Fruit fly (Drosophila melanogaster) whole organism, prepupa: ENCODE results near the gene CG4218.

Experiments
- CG10631 ChIP-seq: fragments of 200-800 bp; sonication (Bioruptor generic); optimal IDR thresholded peaks from 2 replicates; lab custom pipeline; 2016; ENCODE audit warnings: missing biosample characterization, missing genetic modification characterization
- CG11762 ChIP-seq: fragments of 200-800 bp; sonication (Bioruptor generic); optimal IDR thresholded peaks from 3 replicates; lab custom pipeline; 2016; ENCODE audit warnings: missing biosample characterization, missing genetic modification characterization; ENCODE audit not compliant: insufficient read depth
- CG11902 ChIP-seq: fragments of 200-800 bp; sonication (Bioruptor generic); optimal IDR thresholded peaks from 3 replicates; lab custom pipeline; 2016; ENCODE audit warnings: missing biosample characterization, missing genetic modification characterization
- CG15336 ChIP-seq: fragments of 200-800 bp; sonication (Bioruptor generic); IDR thresholded peaks from 2 replicates; pipeline ENCODE4 v1.3.6; 2022; ENCODE audit warnings: missing biosample characterization, missing genetic modification characterization
- CG3032 ChIP-seq: fragments of 200-800 bp; optimal IDR thresholded peaks from 2 replicates; lab custom pipeline; 2019; ENCODE audit warnings: missing biosample characterization, mild to moderate bottlenecking, missing genetic modification characterization, moderate library complexity
- CG31627 ChIP-seq: fragments of 200-800 bp; sonication (Bioruptor generic); optimal IDR thresholded peaks from 3 replicates; lab custom pipeline; 2016; ENCODE audit warnings: missing biosample characterization, missing genetic modification characterization
- CG32006 ChIP-seq: fragments of 200-800 bp; sonication (Bioruptor generic); optimal IDR thresholded peaks from 3 replicates; lab custom pipeline; 2017; ENCODE audit warnings: missing biosample characterization, mild to moderate bottlenecking, missing genetic modification characterization
- CG3919 ChIP-seq: fragments of 200-800 bp; sonication (Bioruptor generic); optimal IDR thresholded peaks from 3 replicates; lab custom pipeline; 2016; ENCODE audit warnings: missing biosample characterization, missing genetic modification characterization
- CG6163 ChIP-seq: fragments of 200-800 bp; sonication (Bioruptor generic); IDR thresholded peaks from 3 replicates; pipeline ENCODE4 v1.3.6; 2022; ENCODE audit warnings: missing biosample characterization, missing genetic modification characterization
- CG6792 ChIP-seq: fragments of 200-800 bp; sonication (Bioruptor generic); optimal IDR thresholded peaks from 3 replicates; lab custom pipeline; 2016; ENCODE audit warnings: missing biosample characterization, missing genetic modification characterization
- CG6808 ChIP-seq: fragments of 200-800 bp; sonication (Bioruptor generic); optimal IDR thresholded peaks from 3 replicates; lab custom pipeline; 2017; ENCODE audit warnings: missing biosample characterization, missing genetic modification characterization, mild to moderate bottlenecking, moderate library complexity, missing genetic modification reagents
- CG6854 ChIP-seq: fragments of 200-800 bp; sonication (Bioruptor generic); optimal IDR thresholded peaks from 2 replicates; lab custom pipeline; 2017; ENCODE audit warnings: missing biosample characterization, mild to moderate bottlenecking, missing genetic modification characterization
- CG7368 ChIP-seq: fragments of 200-800 bp; sonication (Bioruptor generic); optimal IDR thresholded peaks from 3 replicates; lab custom pipeline; 2016; ENCODE audit warnings: missing biosample characterization, missing genetic modification characterization
- CG8119 ChIP-seq: fragments of 200-800 bp; sonication (Bioruptor generic); IDR thresholded peaks from 3 replicates; pipeline ENCODE4 v1.3.6; 2022; ENCODE audit warnings: missing biosample characterization, missing genetic modification characterization
- CG8319 ChIP-seq: fragments of 200-800 bp; sonication (Bioruptor generic); optimal IDR thresholded peaks from 3 replicates; lab custom pipeline; 2016; ENCODE audit warnings: missing biosample characterization, missing genetic modification characterization
- CG9139 ChIP-seq: fragments of 200-800 bp; sonication (Bioruptor generic); optimal IDR thresholded peaks from 3 replicates; lab custom pipeline; 2017; ENCODE audit warnings: missing biosample characterization, mild to moderate bottlenecking, missing genetic modification characterization
- Eip75B ChIP-seq: fragments of 200-800 bp; sonication (Bioruptor generic); optimal IDR thresholded peaks from 3 replicates; lab custom pipeline; 2016; ENCODE audit warnings: missing biosample characterization, missing genetic modification characterization
- Eip93F ChIP-seq: fragments of 200-800 bp; sonication (Bioruptor generic); optimal IDR thresholded peaks from 2 replicates; lab custom pipeline; 2016; ENCODE audit warnings: missing biosample characterization, mild to moderate bottlenecking, missing genetic modification characterization
- Ets21C ChIP-seq: fragments of 200-800 bp; sonication (Bioruptor generic); optimal IDR thresholded peaks from 3 replicates; lab custom pipeline; 2016; ENCODE audit warnings: missing biosample characterization, missing genetic modification characterization
- Ets96B ChIP-seq: fragments of 200-800 bp; optimal IDR thresholded peaks from 2 replicates; lab custom pipeline; 2019; ENCODE audit warnings: missing biosample characterization, mild to moderate bottlenecking, missing genetic modification characterization, moderate library complexity
- Gug ChIP-seq: fragments of 200-800 bp; sonication (Bioruptor generic); IDR thresholded peaks from 2 replicates; pipeline ENCODE4 v1.3.6; 2022; ENCODE audit warnings: missing biosample characterization, missing genetic modification characterization
- Hr39 ChIP-seq: fragments of 200-800 bp; sonication (Bioruptor generic); optimal IDR thresholded peaks from 2 replicates; lab custom pipeline; 2016; ENCODE audit warnings: missing biosample characterization, missing genetic modification characterization
- Lpt ChIP-seq: fragments of 200-800 bp; sonication (Bioruptor generic); optimal IDR thresholded peaks from 3 replicates; lab custom pipeline; 2016; ENCODE audit warnings: missing biosample characterization, missing genetic modification characterization
- Met ChIP-seq: fragments of 200-800 bp; sonication (Bioruptor generic); optimal IDR thresholded peaks from 3 replicates; lab custom pipeline; 2016; ENCODE audit warnings: missing biosample characterization, missing genetic modification characterization
- OdsH ChIP-seq: fragments of 200-800 bp; sonication (Bioruptor generic); optimal IDR thresholded peaks from 3 replicates; lab custom pipeline; 2016; ENCODE audit warnings: missing biosample characterization, missing genetic modification characterization
- Smox ChIP-seq: fragments of 200-800 bp; sonication (Bioruptor generic); optimal IDR thresholded peaks from 3 replicates; lab custom pipeline; 2016; ENCODE audit warnings: missing biosample characterization, missing genetic modification characterization
- Sox14 ChIP-seq: fragments of 200-800 bp; sonication (Bioruptor generic); optimal IDR thresholded peaks from 3 replicates; lab custom pipeline; 2016; ENCODE audit warnings: missing biosample characterization, missing genetic modification characterization
- Sox15 ChIP-seq: fragments of 200-800 bp; sonication (Bioruptor generic); optimal IDR thresholded peaks from 3 replicates; lab custom pipeline; 2016; ENCODE audit warnings: missing biosample characterization, missing genetic modification characterization
- acj6 ChIP-seq: fragments of 200-800 bp; sonication (Bioruptor generic); optimal IDR thresholded peaks from 3 replicates; lab custom pipeline; 2016; ENCODE audit warnings: missing biosample characterization, missing genetic modification characterization
- cyc ChIP-seq: fragments of 200-800 bp; sonication (Bioruptor generic); optimal IDR thresholded peaks from 3 replicates; lab custom pipeline; 2016; ENCODE audit warnings: missing biosample characterization, missing genetic modification characterization
- eg ChIP-seq: fragments of 200-800 bp; sonication (Bioruptor generic); IDR thresholded peaks from 3 replicates; pipeline ENCODE4 v1.3.6; 2022; ENCODE audit warnings: missing biosample characterization, missing genetic modification characterization
- esn ChIP-seq: fragments of 200-800 bp; sonication (Bioruptor generic); optimal IDR thresholded peaks from 2 replicates; lab custom pipeline; 2016; ENCODE audit warnings: missing biosample characterization, mild to moderate bottlenecking, missing genetic modification characterization, moderate library complexity
- fd59A ChIP-seq: fragments of 200-800 bp; sonication (Bioruptor generic); optimal IDR thresholded peaks from 2 replicates; lab custom pipeline; 2017; ENCODE audit warnings: missing biosample characterization, mild to moderate bottlenecking, missing genetic modification characterization, missing genetic modification reagents
- fd85E ChIP-seq: fragments of 200-800 bp; sonication (Bioruptor generic); optimal IDR thresholded peaks from 3 replicates; lab custom pipeline; 2016; ENCODE audit warnings: missing biosample characterization, missing genetic modification characterization
- fkh ChIP-seq: fragments of 200-800 bp; sonication (Bioruptor generic); optimal IDR thresholded peaks from 3 replicates; lab custom pipeline; 2017; ENCODE audit warnings: missing biosample characterization, mild to moderate bottlenecking, missing genetic modification characterization, moderate library complexity
- net ChIP-seq: fragments of 200-800 bp; sonication (Bioruptor generic); optimal IDR thresholded peaks from 3 replicates; lab custom pipeline; 2016; ENCODE audit warnings: missing biosample characterization, missing genetic modification characterization
- ss ChIP-seq, 2 experiments: fragments of 200-800 bp; sonication (Bioruptor generic); optimal IDR thresholded peaks; 2 replicates in 1 of 2; 3 replicates in 1 of 2; lab custom pipeline; 2017 to 2018; ENCODE audit warnings: mild to moderate bottlenecking in 2 of 2, missing biosample characterization in 2 of 2, missing genetic modification characterization in 2 of 2, moderate library complexity in 1 of 2
- svp ChIP-seq: fragments of 200-800 bp; sonication (Bioruptor generic); peaks from one replicate; lab custom pipeline; 2016; ENCODE audit warnings: missing biosample characterization, missing genetic modification characterization
- topi ChIP-seq: fragments of 200-800 bp; sonication (Bioruptor generic); optimal IDR thresholded peaks from 3 replicates; lab custom pipeline; 2016; ENCODE audit warnings: missing biosample characterization, missing genetic modification characterization
- vri ChIP-seq: fragments of 200-800 bp; sonication (Bioruptor generic); optimal IDR thresholded peaks from 3 replicates; lab custom pipeline; 2016; ENCODE audit warnings: missing biosample characterization, mild to moderate bottlenecking, missing genetic modification characterization

The CG4218 gene

DNA sequence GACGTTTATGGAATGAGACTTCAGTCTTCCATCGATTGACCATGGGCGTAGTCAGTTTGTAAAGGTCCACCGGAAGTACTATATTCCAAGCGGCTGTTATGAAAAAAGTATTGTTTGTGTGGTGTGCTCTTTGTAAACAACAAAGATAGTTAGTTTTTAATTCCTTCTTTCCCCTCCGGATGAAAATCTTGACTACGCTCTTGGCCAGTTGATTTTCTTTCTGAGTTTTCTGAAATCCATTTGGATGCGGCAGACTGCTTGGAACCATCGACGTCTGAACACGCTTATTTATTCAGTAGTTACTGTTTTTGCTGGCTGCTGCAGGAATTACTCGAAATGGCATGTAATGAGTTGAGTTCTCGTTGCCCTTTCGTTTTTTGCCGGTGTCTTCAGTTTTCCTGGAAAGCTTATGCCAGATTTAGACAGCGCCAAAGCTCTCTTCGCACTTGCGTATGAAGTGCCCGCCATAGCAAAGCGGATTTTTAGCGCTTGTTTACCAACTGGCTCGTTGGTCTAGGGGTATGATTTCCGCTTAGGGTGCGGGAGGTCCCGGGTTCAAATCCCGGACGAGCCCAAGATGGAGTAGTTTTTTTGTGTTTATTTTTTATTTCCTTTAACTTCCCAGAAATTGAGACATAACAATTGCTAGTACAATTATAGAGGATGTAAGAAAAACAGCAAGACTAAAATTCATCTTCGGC, 49.6 kb upstream of the CG4218 start (continued):
- TF ChIP-seq ss (GFP tag; optimal IDR thresholded peaks at IDR 0.05; lab: Kevin White, UChicago): peak; percentile 50 to 66
- TF ChIP-seq CG15336 (GFP tag; lab: Robert Waterston, UW): peak; percentile 15; the same call in 1 of the 2 replicates
- TF ChIP-seq esn: peak; percentile 63
- TF ChIP-seq Sox14 (GFP tag; lab: Kevin White, UChicago): peak; percentile 59
- peak; percentile 46 for TF ChIP-seq fd59A (GFP tag; lab: Kevin White, UChicago)
- peak; percentile 72 for TF ChIP-seq cyc (GFP tag; lab: Kevin White, UChicago)
- TF ChIP-seq Sox15 (GFP tag; lab: Kevin White, UChicago): peak; percentile 35
- TF ChIP-seq CG6808 (GFP tag; lab: Kevin White, UChicago): peak; percentile 68
- TF ChIP-seq CG6792 (GFP tag; lab: Kevin White, UChicago): peak; percentile 69
- TF ChIP-seq CG3032 (tag; lab: Kevin White, UChicago): peak; percentile 69
- TF ChIP-seq Eip93F: no peak
- TF ChIP-seq CG32006 (GFP tag; lab: Kevin White, UChicago): peak; percentile 58

DNA sequence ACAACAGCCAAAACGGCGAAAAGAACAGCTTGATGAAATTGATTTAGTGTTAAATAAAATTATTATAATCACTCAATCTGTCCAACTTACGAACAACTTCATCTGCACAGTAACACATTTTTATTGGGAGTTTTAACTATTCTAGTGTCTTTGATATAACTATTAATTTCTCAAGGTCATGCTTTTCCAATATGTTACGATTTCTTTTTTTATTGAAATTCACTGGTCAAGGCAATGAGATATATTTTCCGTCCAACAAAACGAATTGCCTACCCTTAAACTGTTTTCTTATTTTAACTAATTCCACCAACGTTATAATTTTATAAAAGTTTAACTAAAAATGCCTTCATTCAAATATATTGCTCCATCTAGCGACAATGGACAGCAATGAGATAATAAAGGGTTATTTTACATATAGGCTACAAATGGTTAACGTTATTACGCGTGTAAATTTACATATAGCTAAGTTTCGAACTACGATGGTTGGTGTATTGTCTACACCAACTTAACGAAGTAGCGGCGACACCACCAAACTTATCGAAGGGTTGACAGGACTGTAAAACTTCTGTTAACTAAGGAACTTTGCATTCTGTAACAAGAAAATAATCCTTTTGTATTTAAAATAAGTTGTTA, 39.8 kb upstream of the CG4218 start:
- TF ChIP-seq Eip93F: no peak
- TF ChIP-seq fkh: no peak
- TF ChIP-seq CG8319 (GFP tag; lab: Kevin White, UChicago): no peak
- TF ChIP-seq CG6808 (GFP tag; lab: Kevin White, UChicago): no peak
- TF ChIP-seq topi (GFP tag; lab: Kevin White, UChicago): no peak
- no peak for TF ChIP-seq OdsH (GFP tag; lab: Kevin White, UChicago)
- peak; percentile 46 for TF ChIP-seq svp (GFP tag; lab: Kevin White, UChicago)
- TF ChIP-seq Gug (GFP tag; lab: Robert Waterston, UW): no peak
- TF ChIP-seq Ets96B (tag; lab: Kevin White, UChicago): no peak
- no peak for TF ChIP-seq CG6163
- TF ChIP-seq vri (GFP tag; lab: Kevin White, UChicago): no peak
- no peak for TF ChIP-seq CG3032 (tag; lab: Kevin White, UChicago)
- peak; percentile 14 for TF ChIP-seq esn
- TF ChIP-seq Smox: no peak
- TF ChIP-seq CG3919: no peak
- TF ChIP-seq Hr39 (GFP tag; lab: Kevin White, UChicago): peak; percentile 40
- no peak for TF ChIP-seq Eip75B
- TF ChIP-seq, all 60 proteins: peak for 3

DNA sequence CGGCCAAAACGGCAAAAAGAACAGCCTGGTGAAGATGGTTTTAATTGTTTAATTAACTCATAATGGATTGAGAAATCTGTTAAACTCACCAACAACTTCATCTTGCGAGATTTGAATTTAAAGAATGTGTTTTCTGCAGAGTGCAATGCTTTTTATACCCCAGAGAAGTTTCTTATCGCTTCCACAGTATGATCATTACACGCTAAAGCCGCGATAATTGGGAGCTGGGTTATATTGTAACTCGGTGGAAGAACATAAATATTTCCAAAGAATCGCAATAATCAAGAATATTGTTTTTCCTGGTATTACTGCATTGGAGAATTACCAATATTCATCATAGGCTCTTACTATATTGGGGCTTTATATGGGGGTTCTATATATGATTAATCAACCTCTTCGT, 39.2 kb upstream of the CG4218 start, which contains the start of gene CG42680:
Gene CG42680 (minus strand): TSS at position 101 of the 400 bp plus-strand sequence.
- TF ChIP-seq net: no peak

DNA sequence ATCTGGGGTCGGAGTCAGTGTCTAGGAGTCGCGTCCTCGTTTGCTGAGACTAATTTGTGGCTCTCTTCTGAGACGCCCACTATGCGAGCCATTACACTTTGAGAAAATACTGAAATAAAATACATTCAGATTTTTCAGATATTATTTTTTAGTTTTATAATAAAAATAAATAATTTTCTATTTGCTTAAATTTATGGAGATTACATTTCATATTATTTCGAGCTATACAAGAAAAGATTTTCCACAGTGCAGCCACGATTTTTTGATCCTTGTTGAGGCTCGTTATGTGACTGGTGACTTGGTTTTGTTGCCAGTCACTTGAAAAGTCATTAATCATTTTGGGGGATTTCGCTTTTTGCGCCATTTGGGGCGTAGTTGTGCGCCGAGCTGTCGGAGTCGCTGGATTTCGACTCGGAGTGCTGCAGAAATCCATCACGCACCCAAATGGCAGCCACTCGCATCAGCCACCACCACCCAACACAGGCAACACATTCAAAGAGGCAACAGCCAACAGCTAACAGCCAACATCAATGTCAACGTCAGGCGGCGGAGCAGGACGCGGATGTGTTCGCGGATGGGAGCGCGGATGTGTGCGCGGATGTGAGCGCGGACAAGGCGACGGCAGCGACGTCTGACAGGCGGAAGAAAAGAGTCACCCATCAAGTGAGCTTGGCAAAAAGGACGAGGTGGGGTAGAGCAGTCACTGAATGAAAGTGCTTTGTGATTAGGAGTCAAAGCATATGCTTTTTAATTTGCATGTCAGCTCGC, 38.0 kb upstream of the CG4218 start:
- peak; percentile 53 for TF ChIP-seq CG10631 (GFP tag; lab: Kevin White, UChicago)
- TF ChIP-seq CG7368 (GFP tag; lab: Kevin White, UChicago): no peak
- TF ChIP-seq CG31627 (GFP tag; lab: Kevin White, UChicago): no peak
- TF ChIP-seq OdsH (GFP tag; lab: Kevin White, UChicago): peak; percentile 37
- no peak for TF ChIP-seq CG9139 (GFP tag; lab: Kevin White, UChicago)
- TF ChIP-seq Lpt (GFP tag; lab: Kevin White, UChicago): no peak
- peak; percentile 22 for TF ChIP-seq CG3919
- TF ChIP-seq CG11902 (GFP tag; lab: Kevin White, UChicago): no peak
- peak; percentile 0 for TF ChIP-seq Smox
- TF ChIP-seq eg: 0 out of 3 replicates have a peak, but pooled peaks have one; percentile 14
- no peak for TF ChIP-seq Eip93F
- no peak for TF ChIP-seq esn
- peak; percentile 48 for TF ChIP-seq CG32006 (GFP tag; lab: Kevin White, UChicago)
- TF ChIP-seq CG6163: no peak
- no peak for TF ChIP-seq Sox15 (GFP tag; lab: Kevin White, UChicago)
- TF ChIP-seq Met (GFP tag; lab: Kevin White, UChicago): no peak
- TF ChIP-seq CG11762 (GFP tag; lab: Kevin White, UChicago): no peak
- peak; percentile 13 to 43 for TF ChIP-seq ss (GFP tag; optimal IDR thresholded peaks at IDR 0.05; lab: Kevin White, UChicago)
- TF ChIP-seq CG6854 (GFP tag; lab: Kevin White, UChicago): no peak
- TF ChIP-seq CG15336 (GFP tag; lab: Robert Waterston, UW): peak; percentile 59
- TF ChIP-seq fkh: no peak
- TF ChIP-seq acj6 (GFP tag; lab: Kevin White, UChicago): peak; percentile 29
- TF ChIP-seq CG8119 (GFP tag; lab: Robert Waterston, UW): peak; percentile 52; the same call in 1 of the 3 replicates
- no peak for TF ChIP-seq Ets21C
- TF ChIP-seq cyc (GFP tag; lab: Kevin White, UChicago): no peak
- peak; percentile 58 for TF ChIP-seq Ets96B (tag; lab: Kevin White, UChicago)
- no peak for TF ChIP-seq fd85E (GFP tag; lab: Kevin White, UChicago)
- peak; percentile 36 for TF ChIP-seq CG6808 (GFP tag; lab: Kevin White, UChicago)
- TF ChIP-seq CG6792 (GFP tag; lab: Kevin White, UChicago): peak; percentile 13
